Worm (Caenorhabditis elegans): Measurements from ENCODE around the gene ify-1.

Gene ify-1

ce11 chrII:5055129-5055666 lies at the start of gene ify-1, which contains the start of gene rpl-22:
Gene ify-1, minus strand, starts transcription at chrII:5055179.
Gene rpl-22, plus strand, starts transcription at chrII:5055616.
- TF ChIP-seq F16B12.6 (tag; optimal IDR thresholded peaks at IDR 0.05) (peak; percentile 75), efl-3 (GFP tag; optimal IDR thresholded peaks at IDR 0.05) (no peak), C04F5.9 (tag; optimal IDR thresholded peaks at IDR 0.05) (peak; percentile 80), swsn-7 (tag; optimal IDR thresholded peaks at IDR 0.05) (peak; percentile 93), lsy-2 (tag; optimal IDR thresholded peaks at IDR 0.05) (peak; percentile 99 to 100), unc-62 (GFP tag; optimal IDR thresholded peaks at IDR 0.05) (no peak), fkh-10 (GFP tag; optimal IDR thresholded peaks at IDR 0.05) (peak; percentile 87), lin-15B (tag; optimal IDR thresholded peaks at IDR 0.05) (peak; percentile 97), lin-39 (tag; optimal IDR thresholded peaks at IDR 0.05) (peak; percentile 82), unc-30 (tag; optimal IDR thresholded peaks at IDR 0.05) (no peak), nhr-20 (tag; optimal IDR thresholded peaks at IDR 0.05) (peak; percentile 97), sup-37 (GFP tag; optimal IDR thresholded peaks at IDR 0.05) (peak; percentile 51), mep-1 (tag; optimal IDR thresholded peaks at IDR 0.05) (peak; percentile 95), nhr-28 (tag; optimal IDR thresholded peaks at IDR 0.05) (no peak), lir-3 (tag; optimal IDR thresholded peaks at IDR 0.05; ENCODE audit: poor library complexity) (peak; percentile 81), alr-1 (tag; optimal IDR thresholded peaks at IDR 0.05; ENCODE audit: borderline replicate concordance) (no peak), ces-1 (GFP tag; optimal IDR thresholded peaks at IDR 0.05) (no peak), unc-130 (tag; optimal IDR thresholded peaks at IDR 0.05) (peak; percentile 99), jun-1 (tag; optimal IDR thresholded peaks at IDR 0.05) (peak; percentile 89), ceh-90 (tag; optimal IDR thresholded peaks at IDR 0.05) (no peak), pax-3 (tag; optimal IDR thresholded peaks at IDR 0.05) (peak; percentile 81), nhr-84 (tag; optimal IDR thresholded peaks at IDR 0.05) (no peak), snu-23 (GFP tag; optimal IDR thresholded peaks at IDR 0.05) (peak; percentile 98), sox-4 (tag; optimal IDR thresholded peaks at IDR 0.05) (peak; percentile 48), mdl-1 (tag; optimal IDR thresholded peaks at IDR 0.05) (peak in 1 of 2 experiments; percentile 90), ceh-63 (GFP tag; optimal IDR thresholded peaks at IDR 0.05) (no peak), efl-1 (optimal IDR thresholded peaks at IDR 0.05) (peak; percentile 95 to 96), efl-1 (GFP tag; optimal IDR thresholded peaks at IDR 0.05 in 1 of 2) (peak; percentile 93 to 99), fos-1 (tag; optimal IDR thresholded peaks at IDR 0.05) (peak; percentile 86), elt-3 (tag; optimal IDR thresholded peaks at IDR 0.05) (peak; percentile 5 to 98 (median 78)), nhr-237 (tag; optimal IDR thresholded peaks at IDR 0.05) (peak; percentile 77), unc-98 (GFP tag; IDR thresholded peaks at IDR 0.05) (no peak), tlp-1 (tag; optimal IDR thresholded peaks at IDR 0.05) (no peak), xbp-1 (tag; optimal IDR thresholded peaks at IDR 0.05) (peak; percentile 93), irx-1 (tag; optimal IDR thresholded peaks at IDR 0.05) (peak; percentile 85), fkh-8 (tag; optimal IDR thresholded peaks at IDR 0.05) (peak; percentile 90), ztf-11 (tag; optimal IDR thresholded peaks at IDR 0.05) (peak in 1 of 2 experiments; percentile 78), unc-86 (tag; optimal IDR thresholded peaks at IDR 0.05) (peak; percentile 88), nhr-47 (tag; optimal IDR thresholded peaks at IDR 0.05) (peak; percentile 94), fkh-4 (tag; optimal IDR thresholded peaks at IDR 0.05; ENCODE audit: borderline replicate concordance) (peak; percentile 54), mef-2 (tag; optimal IDR thresholded peaks at IDR 0.05) (peak; percentile 17), hlh-4 (tag; optimal IDR thresholded peaks at IDR 0.05) (no peak), sptf-1 (tag; optimal IDR thresholded peaks at IDR 0.05) (no peak), zip-4 (GFP tag; optimal IDR thresholded peaks at IDR 0.05) (peak; percentile 78), nhr-77 (tag; optimal IDR thresholded peaks at IDR 0.05) (peak; percentile 95), dsc-1 (tag; optimal IDR thresholded peaks at IDR 0.05) (peak; percentile 89), egl-27 (tag; optimal IDR thresholded peaks at IDR 0.05) (peak in 1 of 2 experiments; percentile 36), pag-3 (tag; optimal IDR thresholded peaks at IDR 0.05; ENCODE audit: borderline replicate concordance, insufficient read depth) (no peak), pqm-1 (tag; optimal IDR thresholded peaks at IDR 0.05) (no peak), aly-2 (tag; optimal IDR thresholded peaks at IDR 0.05) (peak; percentile 69), tbx-2 (tag; optimal IDR thresholded peaks at IDR 0.05) (peak; percentile 92), nhr-90 (tag; optimal IDR thresholded peaks at IDR 0.05; ENCODE audit: poor library complexity) (peak; percentile 92), lin-35 (GFP tag; optimal IDR thresholded peaks at IDR 0.05) (peak; percentile 95 to 98)
